Fruit fly (Drosophila melanogaster) whole organism, adult: Measurements from ENCODE around the gene CG45067.
A peak's percentile ranks its signal among the peaks of the same experiment; 100 is the strongest.

Experiments
- CG11617 ChIP-seq: fragments of 200-800 bp; sonication (Bioruptor generic); optimal IDR thresholded peaks from 2 replicates; lab custom pipeline; 2017; ENCODE audit warnings: mild to moderate bottlenecking, missing biosample characterization, missing genetic modification reagents, missing genetic modification characterization
- CG12768 ChIP-seq: fragments of 200-800 bp; sonication (Bioruptor generic); optimal IDR thresholded peaks from 2 replicates; lab custom pipeline; 2017; ENCODE audit warnings: missing biosample characterization, missing genetic modification characterization, mild to moderate bottlenecking, moderate library complexity, missing genetic modification reagents
- CG14711 ChIP-seq: fragments of 200-800 bp; sonication (Bioruptor generic); optimal IDR thresholded peaks from 2 replicates; lab custom pipeline; 2018; ENCODE audit warnings: missing biosample characterization, mild to moderate bottlenecking, missing genetic modification characterization, moderate library complexity
- CG1620 ChIP-seq: fragments of 200-800 bp; sonication (Bioruptor generic); optimal IDR thresholded peaks from 2 replicates; lab custom pipeline; 2016; ENCODE audit warnings: missing biosample characterization, missing genetic modification characterization
- CG33017 ChIP-seq: fragments of 200-800 bp; sonication (Bioruptor generic); optimal IDR thresholded peaks from 2 replicates; lab custom pipeline; 2018; ENCODE audit warnings: missing biosample characterization, mild to moderate bottlenecking, missing genetic modification characterization, moderate library complexity
- CG5204 ChIP-seq: fragments of 200-800 bp; sonication (Bioruptor generic); optimal IDR thresholded peaks from 2 replicates; lab custom pipeline; 2016; ENCODE audit warnings: missing biosample characterization, missing genetic modification characterization
- CG7045 ChIP-seq: fragments of 200-800 bp; sonication (Bioruptor generic); optimal IDR thresholded peaks from 2 replicates; lab custom pipeline; 2017; ENCODE audit warnings: missing biosample characterization, mild to moderate bottlenecking, missing genetic modification characterization
- CG7101 ChIP-seq: fragments of 200-800 bp; sonication (Bioruptor generic); optimal IDR thresholded peaks from 2 replicates; lab custom pipeline; 2018; ENCODE audit warnings: missing biosample characterization, mild to moderate bottlenecking, missing genetic modification characterization, moderate library complexity
- Clk ChIP-seq: fragments of 200-800 bp; sonication (Bioruptor generic); optimal IDR thresholded peaks from 2 replicates; lab custom pipeline; 2017; ENCODE audit warnings: missing biosample characterization, missing genetic modification characterization
- Crg-1 ChIP-seq: fragments of 200-800 bp; sonication (Bioruptor generic); optimal IDR thresholded peaks from 2 replicates; lab custom pipeline; 2016; ENCODE audit warnings: missing biosample characterization, missing genetic modification characterization
- Hr96 ChIP-seq: fragments of 200-800 bp; sonication (Bioruptor generic); optimal IDR thresholded peaks from 2 replicates; lab custom pipeline; 2016; ENCODE audit warnings: missing biosample characterization, missing genetic modification characterization
- Mnt ChIP-seq: fragments of 200-800 bp; sonication (Bioruptor generic); optimal IDR thresholded peaks from 2 replicates; lab custom pipeline; 2016; ENCODE audit warnings: missing biosample characterization, mild to moderate bottlenecking, missing genetic modification characterization
- bab1 ChIP-seq: fragments of 200-800 bp; sonication (Bioruptor generic); optimal IDR thresholded peaks from 3 replicates; lab custom pipeline; 2019; ENCODE audit warnings: missing biosample characterization, mild to moderate bottlenecking, missing genetic modification characterization, moderate library complexity
- cic ChIP-seq: fragments of 200-800 bp; sonication (Bioruptor generic); optimal IDR thresholded peaks from 2 replicates; lab custom pipeline; 2017; ENCODE audit warnings: missing biosample characterization, mild to moderate bottlenecking, missing genetic modification characterization, moderate library complexity
- cnc ChIP-seq, 2 experiments: fragments of >200 bp; optimal IDR thresholded peaks; 2 replicates each; lab custom pipeline; 2017
- kay ChIP-seq: fragments of 200-800 bp; sonication (Bioruptor generic); peaks from one replicate; lab custom pipeline; 2016; ENCODE audit warnings: missing biosample characterization, missing genetic modification characterization, borderline replicate concordance
- ovo ChIP-seq: fragments of 200-800 bp; sonication (Bioruptor generic); optimal IDR thresholded peaks from 2 replicates; lab custom pipeline; 2016; ENCODE audit warnings: missing biosample characterization, missing genetic modification characterization
- pad ChIP-seq: fragments of 200-800 bp; sonication (Bioruptor generic); optimal IDR thresholded peaks from 3 replicates; lab custom pipeline; 2017; ENCODE audit warnings: missing biosample characterization, missing genetic modification characterization, mild to moderate bottlenecking, moderate library complexity, missing genetic modification reagents
- tj ChIP-seq: fragments of 200-800 bp; sonication (Bioruptor generic); optimal IDR thresholded peaks from 3 replicates; lab custom pipeline; 2017; ENCODE audit warnings: missing biosample characterization, mild to moderate bottlenecking, missing genetic modification characterization, moderate library complexity
- toe ChIP-seq: fragments of 200-800 bp; sonication (Bioruptor generic); optimal IDR thresholded peaks from 2 replicates; lab custom pipeline; 2016; ENCODE audit warnings: missing biosample characterization, missing genetic modification characterization

Gene CG45067

dm6 chr3L:3079156-3079495 is 35.1 kb downstream of the CG45067 start:
- no peak for TF ChIP-seq CG11617 (GFP tag; lab: Kevin White, UChicago)
- no peak for TF ChIP-seq toe (GFP tag; lab: Kevin White, UChicago)
- no peak for TF ChIP-seq CG5204 (GFP tag; lab: Kevin White, UChicago)

- no peak for TF ChIP-seq bab1
- no peak for TF ChIP-seq Crg-1 (GFP tag; lab: Kevin White, UChicago)
- peak; percentile 54 for TF ChIP-seq CG14711 (tag; lab: Kevin White, UChicago)
- no peak for TF ChIP-seq Hr96
- no peak for TF ChIP-seq cic (GFP tag; lab: Kevin White, UChicago)
- TF ChIP-seq kay (GFP tag; lab: Kevin White, UChicago), result no peak
- no peak for TF ChIP-seq CG33017 (tag; lab: Kevin White, UChicago)
- TF ChIP-seq Mnt (GFP tag; lab: Kevin White, UChicago), result no peak
- TF ChIP-seq CG7045 (GFP tag; lab: Kevin White, UChicago), result no peak
- no peak for TF ChIP-seq ovo (GFP tag; lab: Kevin White, UChicago)
- no peak for TF ChIP-seq CG5204 (GFP tag; lab: Kevin White, UChicago)
- no peak for TF ChIP-seq CG11617 (GFP tag; lab: Kevin White, UChicago)
- TF ChIP-seq CG7101 (tag; lab: Kevin White, UChicago), result peak; percentile 15
- TF ChIP-seq pad (GFP tag; lab: Kevin White, UChicago), result no peak
- no peak for TF ChIP-seq cnc (optimal IDR thresholded peaks at IDR 0.05; lab: Kevin White, UChicago)
- no peak for TF ChIP-seq toe (GFP tag; lab: Kevin White, UChicago)
- no peak for TF ChIP-seq CG1620
- TF ChIP-seq tj (GFP tag; lab: Kevin White, UChicago), result peak; percentile 71
- no peak for TF ChIP-seq CG12768
- TF ChIP-seq Clk, result no peak
These were observed 35.7 kb downstream of the CG45067 start for dm6 chr3L:3078398-3079155.

dm6 chr3L:3077568-3078107 is 36.6 kb downstream of the CG45067 start:
- TF ChIP-seq CG11617 (GFP tag; lab: Kevin White, UChicago) (peak; percentile 26), cnc (optimal IDR thresholded peaks at IDR 0.05; lab: Kevin White, UChicago) (peak in 1 of 2 experiments; percentile 15), kay (GFP tag; lab: Kevin White, UChicago) (peak; percentile 76), Mnt (GFP tag; lab: Kevin White, UChicago) (peak; percentile 72), CG14711 (tag; lab: Kevin White, UChicago) (peak; percentile 33), toe (GFP tag; lab: Kevin White, UChicago) (no peak), Clk (no peak), CG7101 (tag; lab: Kevin White, UChicago) (peak; percentile 35), bab1 (peak; percentile 62), CG5204 (GFP tag; lab: Kevin White, UChicago) (peak; percentile 18), tj (GFP tag; lab: Kevin White, UChicago) (peak; percentile 76), CG7045 (GFP tag; lab: Kevin White, UChicago) (no peak), CG33017 (tag; lab: Kevin White, UChicago) (peak; percentile 41), Hr96 (peak; percentile 15), CG1620 (no peak), CG12768 (peak; percentile 59), Crg-1 (GFP tag; lab: Kevin White, UChicago) (no peak), pad (GFP tag; lab: Kevin White, UChicago) (peak; percentile 61), ovo (GFP tag; lab: Kevin White, UChicago) (peak; percentile 68), cic (GFP tag; lab: Kevin White, UChicago) (peak; percentile 58)

- TF ChIP-seq ovo (GFP tag; lab: Kevin White, UChicago), result no peak
- no peak for TF ChIP-seq tj (GFP tag; lab: Kevin White, UChicago)
- no peak for TF ChIP-seq CG14711 (tag; lab: Kevin White, UChicago)
- no peak for TF ChIP-seq Hr96
- no peak for TF ChIP-seq CG11617 (GFP tag; lab: Kevin White, UChicago)
- TF ChIP-seq CG7101 (tag; lab: Kevin White, UChicago), result no peak
- TF ChIP-seq CG1620, result no peak
- no peak for TF ChIP-seq Crg-1 (GFP tag; lab: Kevin White, UChicago)
- TF ChIP-seq bab1, result no peak
- TF ChIP-seq cnc (optimal IDR thresholded peaks at IDR 0.05; lab: Kevin White, UChicago), result no peak
- no peak for TF ChIP-seq toe (GFP tag; lab: Kevin White, UChicago)
- no peak for TF ChIP-seq CG12768
- TF ChIP-seq Clk, result no peak
- TF ChIP-seq CG5204 (GFP tag; lab: Kevin White, UChicago), result no peak
These were observed 37.3 kb downstream of the CG45067 start for dm6 chr3L:3076954-3077353.

- TF ChIP-seq CG33017 (tag; lab: Kevin White, UChicago), result no peak
- no peak for TF ChIP-seq CG7101 (tag; lab: Kevin White, UChicago)
These were observed 39.5 kb downstream of the CG45067 start for dm6 chr3L:3074805-3075204.

- TF ChIP-seq Clk (no peak), pad (GFP tag; lab: Kevin White, UChicago) (no peak), Crg-1 (GFP tag; lab: Kevin White, UChicago) (no peak), CG7101 (tag; lab: Kevin White, UChicago) (no peak), CG12768 (no peak), CG11617 (GFP tag; lab: Kevin White, UChicago) (no peak), Hr96 (no peak), CG1620 (no peak), cnc (optimal IDR thresholded peaks at IDR 0.05; lab: Kevin White, UChicago) (no peak), ovo (GFP tag; lab: Kevin White, UChicago) (no peak), Mnt (GFP tag; lab: Kevin White, UChicago) (no peak), CG7045 (GFP tag; lab: Kevin White, UChicago) (no peak), cic (GFP tag; lab: Kevin White, UChicago) (no peak), tj (GFP tag; lab: Kevin White, UChicago) (no peak), bab1 (no peak)
These were observed 39.9 kb downstream of the CG45067 start for dm6 chr3L:3074380-3074779.
